Worm (Caenorhabditis elegans): ENCODE data around the gene ndx-6.

The ndx-6 gene

ce11 chrII:5391447-5391846, 1.8 kb upstream of the ndx-6 start:
- no peak for TF ChIP-seq scrt-1 (GFP tag; IDR thresholded peaks at IDR 0.05)
- no peak for TF ChIP-seq tbx-37 (GFP tag; conservative IDR thresholded peaks at IDR 0.05)
- TF ChIP-seq pes-1 (GFP tag; IDR thresholded peaks at IDR 0.05): no peak
- TF ChIP-seq F13C5.2 (tag; optimal IDR thresholded peaks at IDR 0.05): no peak
- TF ChIP-seq sea-1 (GFP tag; conservative IDR thresholded peaks at IDR 0.05): no peak
- no peak for TF ChIP-seq tra-4 (tag; optimal IDR thresholded peaks at IDR 0.05)
- no peak for TF ChIP-seq aly-1 (tag; optimal IDR thresholded peaks at IDR 0.05)
- TF ChIP-seq hnd-1 (tag; optimal IDR thresholded peaks at IDR 0.05): no peak
- TF ChIP-seq ama-1 (optimal IDR thresholded peaks at IDR 0.05): no peak
- TF ChIP-seq tbx-11 (GFP tag; IDR thresholded peaks at IDR 0.05): no peak
- no peak for TF ChIP-seq hmg-4 (GFP tag; optimal IDR thresholded peaks at IDR 0.05)
- no peak for TF ChIP-seq hmbx-1 (tag; optimal IDR thresholded peaks at IDR 0.05)
- TF ChIP-seq ceh-13 (GFP tag; optimal IDR thresholded peaks at IDR 0.05): no peak
- TF ChIP-seq ets-7 (tag; optimal IDR thresholded peaks at IDR 0.05): no peak
- TF ChIP-seq ceh-36 (tag; optimal IDR thresholded peaks at IDR 0.05): no peak
- no peak for TF ChIP-seq B0310.2 (tag; optimal IDR thresholded peaks at IDR 0.05)
- TF ChIP-seq flt-1 (GFP tag; IDR thresholded peaks at IDR 0.05): no peak

- TF ChIP-seq flt-1 (GFP tag; IDR thresholded peaks at IDR 0.05): no peak
- TF ChIP-seq tbx-11 (GFP tag; IDR thresholded peaks at IDR 0.05): no peak
- no peak for TF ChIP-seq ets-7 (tag; optimal IDR thresholded peaks at IDR 0.05)
- TF ChIP-seq ceh-13 (GFP tag; optimal IDR thresholded peaks at IDR 0.05): no peak
- TF ChIP-seq aly-1 (tag; optimal IDR thresholded peaks at IDR 0.05): no peak
- TF ChIP-seq scrt-1 (GFP tag; IDR thresholded peaks at IDR 0.05): no peak
- TF ChIP-seq hnd-1 (tag; optimal IDR thresholded peaks at IDR 0.05): no peak
- no peak for TF ChIP-seq pes-1 (GFP tag; IDR thresholded peaks at IDR 0.05)
- no peak for TF ChIP-seq B0310.2 (tag; optimal IDR thresholded peaks at IDR 0.05)
Observed at ce11 chrII:5388786-5389421, 777 bp downstream of the ndx-6 start, which contains the start of gene rsp-4. Gene rsp-4 (minus strand): TSS chrII:5388836.

ce11 chrII:5387217-5387616, 2.5 kb downstream of the ndx-6 start, which contains the start of gene ccpp-6:
Gene ccpp-6 (minus strand): TSS chrII:5387317.
- TF ChIP-seq ama-1 (optimal IDR thresholded peaks at IDR 0.05) (no peak), ceh-13 (GFP tag; optimal IDR thresholded peaks at IDR 0.05) (no peak), tbx-37 (GFP tag; conservative IDR thresholded peaks at IDR 0.05) (no peak)

ce11 chrII:5384282-5384681, 5.4 kb downstream of the ndx-6 start:
- TF ChIP-seq hmbx-1 (tag; optimal IDR thresholded peaks at IDR 0.05): no peak
- no peak for TF ChIP-seq ets-7 (tag; optimal IDR thresholded peaks at IDR 0.05)
- TF ChIP-seq sea-1 (GFP tag; conservative IDR thresholded peaks at IDR 0.05): no peak
- no peak for TF ChIP-seq aly-1 (tag; optimal IDR thresholded peaks at IDR 0.05)

- TF ChIP-seq ceh-36 (tag; optimal IDR thresholded peaks at IDR 0.05): no peak
- TF ChIP-seq hmg-4 (GFP tag; optimal IDR thresholded peaks at IDR 0.05): peak; percentile 41
Observed at ce11 chrII:5379614-5380077, 10.0 kb downstream of the ndx-6 start, which contains the start of gene pkc-3. Gene pkc-3 (plus strand): TSS chrII:5380027.

- TF ChIP-seq tbx-37 (GFP tag; conservative IDR thresholded peaks at IDR 0.05) (no peak), ceh-13 (GFP tag; optimal IDR thresholded peaks at IDR 0.05) (no peak), pes-1 (GFP tag; IDR thresholded peaks at IDR 0.05) (no peak), hnd-1 (tag; optimal IDR thresholded peaks at IDR 0.05) (no peak), scrt-1 (GFP tag; IDR thresholded peaks at IDR 0.05) (no peak), flt-1 (GFP tag; IDR thresholded peaks at IDR 0.05) (no peak), hmbx-1 (tag; optimal IDR thresholded peaks at IDR 0.05) (no peak), F13C5.2 (tag; optimal IDR thresholded peaks at IDR 0.05) (no peak), hmg-4 (GFP tag; optimal IDR thresholded peaks at IDR 0.05) (no peak), aly-1 (tag; optimal IDR thresholded peaks at IDR 0.05) (no peak), ama-1 (optimal IDR thresholded peaks at IDR 0.05) (no peak), tbx-11 (GFP tag; IDR thresholded peaks at IDR 0.05) (no peak), ets-7 (tag; optimal IDR thresholded peaks at IDR 0.05) (no peak), sea-1 (GFP tag; conservative IDR thresholded peaks at IDR 0.05) (no peak), ceh-36 (tag; optimal IDR thresholded peaks at IDR 0.05) (no peak), tra-4 (tag; optimal IDR thresholded peaks at IDR 0.05) (no peak)
Observed at ce11 chrII:5378239-5378521, 11.5 kb downstream of the ndx-6 start.

ce11 chrII:5377467-5378238, 12.0 kb downstream of the ndx-6 start, which contains the start of gene prdx-2:
Gene prdx-2 (plus strand): TSS chrII:5378195.
- TF ChIP-seq hmg-4 (GFP tag; optimal IDR thresholded peaks at IDR 0.05): no peak
- TF ChIP-seq hnd-1 (tag; optimal IDR thresholded peaks at IDR 0.05): no peak
- no peak for TF ChIP-seq sea-1 (GFP tag; conservative IDR thresholded peaks at IDR 0.05)
- no peak for TF ChIP-seq ama-1 (optimal IDR thresholded peaks at IDR 0.05)
- TF ChIP-seq scrt-1 (GFP tag; IDR thresholded peaks at IDR 0.05): no peak
- TF ChIP-seq pes-1 (GFP tag; IDR thresholded peaks at IDR 0.05): no peak
- no peak for TF ChIP-seq tbx-11 (GFP tag; IDR thresholded peaks at IDR 0.05)
- no peak for TF ChIP-seq flt-1 (GFP tag; IDR thresholded peaks at IDR 0.05)

ce11 chrII:5374967-5375366, 14.7 kb downstream of the ndx-6 start, which contains the start of gene algn-2:
Gene algn-2 (plus strand): TSS chrII:5375267.
- TF ChIP-seq ceh-36 (tag; optimal IDR thresholded peaks at IDR 0.05): no peak
- TF ChIP-seq tbx-11 (GFP tag; IDR thresholded peaks at IDR 0.05): no peak
- no peak for TF ChIP-seq ceh-13 (GFP tag; optimal IDR thresholded peaks at IDR 0.05)
- TF ChIP-seq flt-1 (GFP tag; IDR thresholded peaks at IDR 0.05): no peak
- TF ChIP-seq hmbx-1 (tag; optimal IDR thresholded peaks at IDR 0.05): no peak
- TF ChIP-seq ama-1 (optimal IDR thresholded peaks at IDR 0.05): no peak
- no peak for TF ChIP-seq scrt-1 (GFP tag; IDR thresholded peaks at IDR 0.05)
- TF ChIP-seq aly-1 (tag; optimal IDR thresholded peaks at IDR 0.05): no peak
- no peak for TF ChIP-seq sea-1 (GFP tag; conservative IDR thresholded peaks at IDR 0.05)
- no peak for TF ChIP-seq tra-4 (tag; optimal IDR thresholded peaks at IDR 0.05)
